Fruit fly (Drosophila melanogaster) whole organism, embryonic: Measurements from ENCODE around the gene CG7970.

Experiments used
- C15 ChIP-seq: fragments of 200-800 bp; sonication (Bioruptor generic); IDR thresholded peaks from 3 replicates; pipeline ENCODE4 v1.3.6; 2022; ENCODE audit warnings: missing biosample characterization, missing genetic modification characterization
- CG10543 ChIP-seq: fragments of 200-800 bp; sonication (Bioruptor generic); optimal IDR thresholded peaks from 3 replicates; lab custom pipeline; 2017; ENCODE audit warnings: missing biosample characterization, mild to moderate bottlenecking, missing genetic modification characterization, moderate library complexity
- CG11247 ChIP-seq: fragments of 200-800 bp; sonication (Bioruptor generic); IDR thresholded peaks from 2 replicates; pipeline ENCODE4 v1.3.6; 2022; ENCODE audit warnings: missing biosample characterization, missing genetic modification characterization
- CG14441 ChIP-seq: fragments of 200-800 bp; sonication (Bioruptor generic); IDR thresholded peaks from 2 replicates; pipeline ENCODE4 v1.3.6; 2022; ENCODE audit warnings: missing biosample characterization, missing genetic modification characterization
- CG14667 ChIP-seq: fragments of 200-800 bp; sonication (Bioruptor generic); IDR thresholded peaks from 2 replicates; pipeline ENCODE4 v1.3.6; 2022; ENCODE audit warnings: missing biosample characterization, missing genetic modification characterization
- CG15011 ChIP-seq: fragments of 200-800 bp; sonication (Bioruptor generic); optimal IDR thresholded peaks from 3 replicates; lab custom pipeline; 2018; ENCODE audit warnings: missing biosample characterization, mild to moderate bottlenecking, missing genetic modification characterization
- CG17612 ChIP-seq: fragments of 200-800 bp; sonication (Bioruptor generic); IDR thresholded peaks from 2 replicates; pipeline ENCODE4 v1.3.6; 2022; ENCODE audit warnings: missing biosample characterization, missing genetic modification characterization
- CG18262 ChIP-seq: fragments of 200-800 bp; optimal IDR thresholded peaks from 3 replicates; lab custom pipeline; 2019; ENCODE audit warnings: missing biosample characterization, mild to moderate bottlenecking, missing genetic modification characterization, moderate library complexity
- CG32772 ChIP-seq: fragments of 200-800 bp; sonication (Bioruptor generic); IDR thresholded peaks from 2 replicates; pipeline ENCODE4 v1.3.6; 2022; ENCODE audit warnings: missing biosample characterization, missing genetic modification characterization
- CG42726 ChIP-seq: fragments of 200-800 bp; sonication (Bioruptor generic); IDR thresholded peaks from 2 replicates; pipeline ENCODE4 v1.3.6; 2022; ENCODE audit warnings: missing biosample characterization, missing genetic modification characterization; ENCODE audit not compliant: partially characterized antibody
- CG4707 ChIP-seq: fragments of 200-800 bp; sonication (Bioruptor generic); optimal IDR thresholded peaks from 2 replicates; lab custom pipeline; 2018; ENCODE audit warnings: missing biosample characterization, mild to moderate bottlenecking, missing genetic modification characterization, moderate library complexity
- CG7556 ChIP-seq: fragments of 200-800 bp; sonication (Bioruptor generic); optimal IDR thresholded peaks from 2 replicates; lab custom pipeline; 2017; ENCODE audit warnings: missing biosample characterization, mild to moderate bottlenecking, missing genetic modification characterization
- CG8478 ChIP-seq: fragments of >200 bp; optimal IDR thresholded peaks from 2 replicates; lab custom pipeline; 2018
- CG9609 ChIP-seq: fragments of 200-800 bp; sonication (Bioruptor generic); optimal IDR thresholded peaks from 3 replicates; lab custom pipeline; 2016; ENCODE audit warnings: missing biosample characterization, missing genetic modification characterization
- Camta ChIP-seq: fragments of 200-800 bp; sonication (Bioruptor generic); optimal IDR thresholded peaks from 2 replicates; lab custom pipeline; 2016; ENCODE audit warnings: missing biosample characterization, missing genetic modification characterization
- Chrac-16 ChIP-seq: fragments of 200-800 bp; sonication (Bioruptor generic); optimal IDR thresholded peaks from 3 replicates; lab custom pipeline; 2016; ENCODE audit warnings: missing biosample characterization, missing genetic modification characterization
- CoRest ChIP-seq: fragments of 200-800 bp; sonication (Bioruptor generic); optimal IDR thresholded peaks from 3 replicates; lab custom pipeline; 2018; ENCODE audit warnings: missing biosample characterization, mild to moderate bottlenecking, missing genetic modification characterization, moderate library complexity
- D ChIP-seq, 2 experiments: fragments of 200-800 bp in 1 of 2; fragments of >200 bp in 1 of 2; sonication (Bioruptor generic) in 1 of 2; optimal IDR thresholded peaks; 2 replicates in 1 of 2; 3 replicates in 1 of 2; lab custom pipeline; 2017; ENCODE audit warnings: mild to moderate bottlenecking in 1 of 2, missing biosample characterization in 1 of 2, missing genetic modification characterization in 1 of 2, missing genetic modification reagents in 1 of 2
- D19A ChIP-seq: fragments of 200-800 bp; optimal IDR thresholded peaks from 3 replicates; lab custom pipeline; 2019; ENCODE audit warnings: missing biosample characterization, mild to moderate bottlenecking, missing genetic modification characterization, moderate library complexity
- Ets65A ChIP-seq: fragments of 200-800 bp; sonication (Bioruptor generic); peaks from one replicate; lab custom pipeline; 2016; ENCODE audit warnings: missing biosample characterization, missing genetic modification characterization
- Gug ChIP-seq: fragments of 200-800 bp; sonication (Bioruptor generic); IDR thresholded peaks from 4 replicates; pipeline ENCODE4 v1.3.6; 2022; ENCODE audit warnings: missing biosample characterization, missing genetic modification characterization
- Med ChIP-seq: fragments of 200-800 bp; sonication (Bioruptor generic); peaks from one replicate; lab custom pipeline; 2016; ENCODE audit warnings: missing biosample characterization, missing genetic modification characterization, mild to moderate bottlenecking, inconsistent platforms, moderate library complexity
- Mes4 ChIP-seq: fragments of 200-800 bp; sonication (Bioruptor generic); optimal IDR thresholded peaks from 2 replicates; lab custom pipeline; 2016; ENCODE audit warnings: missing biosample characterization, missing genetic modification characterization
- Rx ChIP-seq: fragments of 200-800 bp; sonication (Bioruptor generic); IDR thresholded peaks from 2 replicates; pipeline ENCODE4 v1.3.6; 2022; ENCODE audit warnings: missing biosample characterization, missing genetic modification characterization
- Scr ChIP-seq: fragments of 200-800 bp; sonication (Bioruptor generic); IDR thresholded peaks from 2 replicates; pipeline ENCODE4 v1.3.6; 2022; ENCODE audit warnings: missing biosample characterization, missing genetic modification characterization; ENCODE audit not compliant: partially characterized antibody
- Taf1 ChIP-seq: fragments of 200-800 bp; sonication (Bioruptor generic); IDR thresholded peaks from 2 replicates; pipeline ENCODE4 v1.3.6; 2022; ENCODE audit warnings: missing biosample characterization, missing genetic modification characterization
- ap ChIP-seq: fragments of 200-800 bp; sonication (Bioruptor generic); IDR thresholded peaks from 2 replicates; pipeline ENCODE4 v1.3.6; 2022; ENCODE audit warnings: missing biosample characterization, missing genetic modification characterization
- bsh ChIP-seq, 2 experiments: fragments of 200-800 bp; sonication (Bioruptor generic); optimal IDR thresholded peaks; 2 replicates each; lab custom pipeline; 2017 to 2018; ENCODE audit warnings: mild to moderate bottlenecking in 2 of 2, missing biosample characterization in 2 of 2, missing genetic modification characterization in 2 of 2, moderate library complexity in 1 of 2
- chm ChIP-seq: fragments of 200-800 bp; sonication (Bioruptor generic); IDR thresholded peaks from 2 replicates; pipeline ENCODE4 v1.3.6; 2022; ENCODE audit warnings: missing biosample characterization, missing genetic modification characterization
- ci ChIP-seq: fragments of 200-800 bp; sonication (Bioruptor generic); IDR thresholded peaks from 3 replicates; pipeline ENCODE4 v1.3.6; 2022; ENCODE audit warnings: missing biosample characterization, missing genetic modification characterization
- corto ChIP-seq: fragments of 200-800 bp; sonication (Bioruptor generic); optimal IDR thresholded peaks from 2 replicates; lab custom pipeline; 2016; ENCODE audit warnings: missing biosample characterization, mild to moderate bottlenecking, missing genetic modification characterization, moderate library complexity
- dan ChIP-seq: fragments of 200-800 bp; sonication (Bioruptor generic); IDR thresholded peaks from 2 replicates; pipeline ENCODE4 v1.3.6; 2022; ENCODE audit warnings: missing biosample characterization, missing genetic modification characterization
- dati ChIP-seq: fragments of 200-800 bp; sonication (Bioruptor generic); IDR thresholded peaks from 2 replicates; pipeline ENCODE4 v1.3.6; 2022; ENCODE audit warnings: missing biosample characterization, missing genetic modification characterization
- eyg ChIP-seq: fragments of 200-800 bp; sonication (Bioruptor generic); optimal IDR thresholded peaks from 3 replicates; lab custom pipeline; 2016; ENCODE audit warnings: missing biosample characterization, missing genetic modification characterization
- inv ChIP-seq: fragments of 200-800 bp; sonication (Bioruptor generic); IDR thresholded peaks from 2 replicates; pipeline ENCODE4 v1.3.6; 2022; ENCODE audit warnings: missing biosample characterization, missing genetic modification characterization; ENCODE audit not compliant: partially characterized antibody
- phol ChIP-seq: fragments of 200-800 bp; sonication (Bioruptor generic); optimal IDR thresholded peaks from 3 replicates; lab custom pipeline; 2018; ENCODE audit warnings: missing biosample characterization, mild to moderate bottlenecking, missing genetic modification characterization, moderate library complexity
- pita ChIP-seq: fragments of 200-800 bp; sonication (Bioruptor generic); optimal IDR thresholded peaks from 2 replicates; lab custom pipeline; 2017; ENCODE audit warnings: missing biosample characterization, mild to moderate bottlenecking, missing genetic modification characterization
- sna ChIP-seq: fragments of 200-800 bp; sonication (Bioruptor generic); IDR thresholded peaks from 2 replicates; pipeline ENCODE4 v1.3.6; 2022; ENCODE audit warnings: missing biosample characterization, missing genetic modification characterization; ENCODE audit not compliant: partially characterized antibody
- tll ChIP-seq, 2 experiments: fragments of 200-800 bp in 1 of 2; fragments of >200 bp in 1 of 2; sonication (Bioruptor generic) in 1 of 2; optimal IDR thresholded peaks; 2 replicates each; lab custom pipeline; 2017 to 2019; ENCODE audit warnings: missing biosample characterization in 2 of 2, missing genetic modification characterization in 2 of 2, mild to moderate bottlenecking in 1 of 2, moderate library complexity in 1 of 2
- toy ChIP-seq: fragments of 200-800 bp; sonication (Bioruptor generic); IDR thresholded peaks from 2 replicates; pipeline ENCODE4 v1.3.6; 2022; ENCODE audit warnings: missing biosample characterization, missing genetic modification characterization
- zen ChIP-seq: fragments of 200-800 bp; sonication (Bioruptor generic); optimal IDR thresholded peaks from 3 replicates; lab custom pipeline; 2018; ENCODE audit warnings: missing biosample characterization, mild to moderate bottlenecking, missing genetic modification characterization, moderate library complexity

The CG7970 gene

DNA sequence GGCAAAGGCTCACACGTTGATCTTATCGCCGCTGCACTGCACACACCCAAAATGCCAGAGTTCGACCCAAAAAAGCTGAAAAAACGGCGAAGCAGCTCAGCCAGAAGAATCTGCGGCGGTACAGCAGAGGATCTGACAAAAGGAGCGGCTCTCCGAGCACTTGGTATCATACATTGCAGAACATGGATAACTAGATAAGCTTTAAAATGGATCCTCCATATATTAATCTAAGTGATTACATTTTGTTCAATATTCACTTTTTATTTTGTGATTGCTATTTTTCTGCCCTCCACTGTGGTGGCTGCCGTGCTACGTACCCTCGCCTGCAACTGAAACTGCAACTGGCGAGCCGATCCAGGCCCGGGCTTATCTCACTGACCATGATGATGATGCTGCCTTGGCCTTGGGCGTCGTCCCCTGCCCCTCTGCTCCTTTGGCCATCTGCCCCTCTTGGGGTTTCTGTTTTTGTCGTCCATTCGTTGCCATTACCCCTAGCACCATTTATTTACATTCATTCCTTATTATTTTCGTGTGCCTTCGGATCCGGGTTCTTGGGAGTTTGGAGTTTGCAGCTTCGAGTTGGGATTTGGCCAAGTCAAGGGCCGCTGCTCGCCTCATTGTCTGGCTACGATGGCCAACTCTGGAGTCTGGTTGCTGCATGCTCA, 39.7 kb downstream of the CG7970 start (continued):
- TF ChIP-seq phol (tag; lab: Kevin White, UChicago) (no peak), C15 (GFP tag; lab: Robert Waterston, UW) (no peak), CG17612 (GFP tag; lab: Robert Waterston, UW) (no peak), Taf1 (no peak), D (optimal IDR thresholded peaks at IDR 0.05; lab: Kevin White, UChicago) (no peak), D (GFP tag; optimal IDR thresholded peaks at IDR 0.05; lab: Kevin White, UChicago) (no peak), Mes4 (GFP tag; lab: Kevin White, UChicago) (no peak), CG10543 (no peak), Chrac-16 (GFP tag; lab: Kevin White, UChicago) (no peak), Gug (GFP tag; lab: Robert Waterston, UW) (0 out of 4 replicates have a peak, but pooled peaks have one; percentile 11), pita (GFP tag; lab: Kevin White, UChicago) (no peak), CG11247 (0 out of 2 replicates have a peak, but pooled peaks have one; percentile 16), Camta (GFP tag; lab: Kevin White, UChicago) (no peak), ci (peak; percentile 58; the same call in 1 of the 3 replicates), CG8478 (lab: Kevin White, UChicago) (no peak), Ets65A (GFP tag; lab: Kevin White, UChicago) (peak; percentile 53), bsh (GFP tag; optimal IDR thresholded peaks at IDR 0.05; lab: Kevin White, UChicago) (peak in 1 of 2 experiments; percentile 80), Med (GFP tag; lab: Kevin White, UChicago) (no peak), CG9609 (no peak), dati (GFP tag; lab: Robert Waterston, UW) (no peak), CG15011 (GFP tag; lab: Kevin White, UChicago) (no peak), ap (GFP tag; lab: Robert Waterston, UW) (no peak), toy (no peak), inv (GFP tag; lab: Robert Waterston, UW) (no peak), sna (no peak), D19A (tag; lab: Kevin White, UChicago) (no peak), chm (GFP tag; lab: Robert Waterston, UW) (no peak), CG32772 (GFP tag; lab: Robert Waterston, UW) (no peak), CG42726 (GFP tag; lab: Robert Waterston, UW) (no peak), CG7556 (no peak), zen (tag; lab: Kevin White, UChicago) (no peak), corto (GFP tag; lab: Kevin White, UChicago) (peak; percentile 65), CoRest (no peak), tll (GFP tag; optimal IDR thresholded peaks at IDR 0.05; lab: Kevin White, UChicago) (no peak), CG4707 (GFP tag; lab: Kevin White, UChicago) (no peak), dan (GFP tag; lab: Robert Waterston, UW) (no peak), Rx (GFP tag; lab: Robert Waterston, UW) (0 out of 2 replicates have a peak, but pooled peaks have one; percentile 19), CG14667 (GFP tag; lab: Robert Waterston, UW) (0 out of 2 replicates have a peak, but pooled peaks have one; percentile 11)

DNA sequence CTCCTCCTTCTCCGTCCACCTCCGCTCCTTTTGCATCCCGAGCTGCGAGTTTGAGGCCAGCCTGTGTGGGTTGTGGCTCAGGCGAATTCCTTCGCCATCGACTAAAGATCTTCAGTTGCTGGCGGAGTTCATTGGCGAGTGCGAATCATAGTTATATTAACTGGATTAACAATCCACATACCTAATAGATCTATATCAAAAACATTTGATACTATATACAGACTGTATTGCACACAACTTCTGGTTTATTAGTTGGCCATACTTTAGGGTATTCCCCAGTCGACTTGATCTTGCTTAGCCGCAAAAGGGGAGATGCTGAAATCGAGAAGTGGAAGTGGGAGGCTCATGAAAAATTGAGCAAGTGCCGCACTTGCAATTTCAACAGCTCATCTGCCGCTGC, 40.3 kb downstream of the CG7970 start:
- TF ChIP-seq CG15011 (GFP tag; lab: Kevin White, UChicago), result no peak
- no peak for TF ChIP-seq eyg (GFP tag; lab: Kevin White, UChicago)
- no peak for TF ChIP-seq CG18262 (tag; lab: Kevin White, UChicago)
- TF ChIP-seq Scr (GFP tag; lab: Robert Waterston, UW), result no peak
- TF ChIP-seq CG14441, result no peak
- TF ChIP-seq sna, result no peak
